Fruit fly (Drosophila melanogaster): Measurements from ENCODE around the gene CG31904.

Gene CG31904

DNA sequence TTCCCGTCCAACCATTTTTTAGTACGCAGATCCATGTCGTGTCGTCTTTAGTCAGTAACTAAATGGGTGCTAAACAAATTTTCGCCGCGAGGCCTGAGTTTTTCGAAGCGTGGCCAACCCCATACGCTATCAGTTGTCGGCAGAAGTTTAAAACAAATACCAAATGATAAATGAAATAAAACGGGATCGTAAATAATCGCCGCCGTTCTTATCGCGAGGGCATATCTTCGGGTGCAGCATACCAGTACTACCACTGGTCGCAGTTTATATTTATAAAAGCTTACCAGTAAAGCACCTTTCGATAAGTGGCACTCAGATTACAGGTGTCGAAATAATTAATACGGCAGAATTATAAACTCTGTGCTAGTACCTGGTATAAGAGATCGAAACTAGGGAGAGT lies 53.3 kb downstream of the CG31904 start:
- TF ChIP-seq noc (tag; optimal IDR thresholded peaks at IDR 0.05), result peak; percentile 51

All from whole organism, larva.